Worm (Caenorhabditis elegans) whole organism, young adult: ENCODE data around the gene egl-10.

Source experiments
- B0035.1 ChIP-seq: sonication (generic microtip); optimal IDR thresholded peaks from 2 replicates; lab custom pipeline; 2016; ENCODE audit warnings: missing genetic modification characterization, mild to moderate bottlenecking, missing compliant biosample characterization, missing genotype, missing genetic modification reagents
- C06A6.2 ChIP-seq: fragments of 200-800 bp; sonication (Bioruptor generic); conservative IDR thresholded peaks from 2 replicates; pipeline ENCODE4 v1.3.6; 2022; ENCODE audit warnings: missing genetic modification characterization, missing compliant biosample characterization
- D2030.7 ChIP-seq: fragments of 200-800 bp; sonication (Bioruptor generic); IDR thresholded peaks from 2 replicates; pipeline ENCODE4 v1.3.6; 2022; ENCODE audit warnings: missing genetic modification reagents, missing genetic modification characterization, missing compliant biosample characterization
- F39B2.1 ChIP-seq: fragments of 200-800 bp; sonication (Bioruptor generic); IDR thresholded peaks from 2 replicates; pipeline ENCODE4 v1.3.6; 2022; ENCODE audit warnings: missing genetic modification reagents, missing genetic modification characterization, missing compliant biosample characterization
- F55B11.4 ChIP-seq: sonication (generic microtip); optimal IDR thresholded peaks from 2 replicates; lab custom pipeline; 2016; ENCODE audit warnings: missing compliant biosample characterization, missing genetic modification characterization, borderline replicate concordance; ENCODE audit not compliant: insufficient read depth
- F57C9.4 ChIP-seq: sonication (generic microtip); optimal IDR thresholded peaks from 2 replicates; lab custom pipeline; 2017; ENCODE audit warnings: mild to moderate bottlenecking, missing genetic modification characterization, missing compliant biosample characterization
- Y53F4B.3 ChIP-seq: fragments of 200-800 bp; sonication (Bioruptor generic); IDR thresholded peaks from 2 replicates; pipeline ENCODE4 v1.3.6; 2022; ENCODE audit warnings: missing genetic modification reagents, missing genetic modification characterization, missing compliant biosample characterization
- Y67H2A.10 ChIP-seq: fragments of 200-800 bp; sonication (Bioruptor generic); conservative IDR thresholded peaks from 2 replicates; pipeline ENCODE4 v1.3.6; 2022; ENCODE audit warnings: missing genetic modification reagents, missing genetic modification characterization, missing compliant biosample characterization
- Y95B8A.8 ChIP-seq: fragments of 200-800 bp; sonication (Bioruptor generic); IDR thresholded peaks from 2 replicates; pipeline ENCODE4 v1.3.6; 2022; ENCODE audit warnings: missing genetic modification reagents, missing genetic modification characterization, missing compliant biosample characterization
- ZK185.1 ChIP-seq: sonication (generic microtip); optimal IDR thresholded peaks from 2 replicates; lab custom pipeline; 2016; ENCODE audit warnings: mild to moderate bottlenecking, missing genetic modification characterization, missing compliant biosample characterization; ENCODE audit not compliant: poor library complexity, severe bottlenecking
- ama-1 ChIP-seq, 3 experiments: fragments of 150-350 bp in 1 of 3; sonication (generic microtip) in 2 of 3; optimal IDR thresholded peaks; 2 replicates each; lab custom pipeline; 2014 to 2018; ENCODE audit warnings: missing biosample characterization in 2 of 3, missing genetic modification characterization in 2 of 3, missing genetic modification reagents in 2 of 3
- atf-7 ChIP-seq: sonication (generic microtip); optimal IDR thresholded peaks from 2 replicates; lab custom pipeline; 2017; ENCODE audit warnings: mild to moderate bottlenecking, missing genetic modification characterization, missing compliant biosample characterization
- attf-5 ChIP-seq: fragments of 200-800 bp; sonication (Bioruptor generic); optimal IDR thresholded peaks from 2 replicates; lab custom pipeline; 2018; ENCODE audit warnings: mild to moderate bottlenecking, missing genetic modification characterization, missing compliant biosample characterization
- bed-2 ChIP-seq: fragments of 200-800 bp; sonication (Bioruptor generic); IDR thresholded peaks from 2 replicates; pipeline ENCODE4 v1.3.6; 2022; ENCODE audit warnings: missing genetic modification reagents, missing genetic modification characterization, missing compliant biosample characterization
- ccch-3 ChIP-seq: fragments of 200-800 bp; sonication (Bioruptor generic); optimal IDR thresholded peaks from 2 replicates; lab custom pipeline; 2018; ENCODE audit warnings: mild to moderate bottlenecking, missing genetic modification characterization, missing compliant biosample characterization
- cebp-1 ChIP-seq, 2 experiments: fragments of 200-800 bp in 1 of 2; sonication (Bioruptor generic) in 1 of 2; sonication (generic microtip) in 1 of 2; IDR thresholded peaks in 1 of 2; optimal IDR thresholded peaks in 1 of 2; 2 replicates each; pipeline versions ENCODE4 v1.3.6 to Lab custom; 2017 to 2022; ENCODE audit warnings: missing compliant biosample characterization in 2 of 2, missing genetic modification characterization in 2 of 2, mild to moderate bottlenecking in 1 of 2, missing genetic modification reagents in 1 of 2, moderate library complexity in 1 of 2
- ceh-100 ChIP-seq: fragments of 200-800 bp; sonication (Bioruptor generic); IDR thresholded peaks from 2 replicates; pipeline ENCODE4 v1.3.6; 2022; ENCODE audit warnings: missing genetic modification reagents, missing genetic modification characterization, missing compliant biosample characterization
- ceh-27 ChIP-seq: fragments of 200-800 bp; sonication (Bioruptor generic); optimal IDR thresholded peaks from 2 replicates; lab custom pipeline; 2018; ENCODE audit warnings: mild to moderate bottlenecking, missing genetic modification characterization, moderate library complexity, missing compliant biosample characterization
- ceh-40 ChIP-seq: fragments of 200-800 bp; sonication (Bioruptor generic); IDR thresholded peaks from 2 replicates; pipeline ENCODE4 v1.3.6; 2022; ENCODE audit warnings: missing genetic modification characterization, missing compliant biosample characterization
- chd-7 ChIP-seq: sonication (generic microtip); optimal IDR thresholded peaks from 2 replicates; lab custom pipeline; 2016; ENCODE audit warnings: mild to moderate bottlenecking, missing genetic modification characterization, moderate library complexity, missing compliant biosample characterization
- die-1 ChIP-seq: sonication (generic microtip); optimal IDR thresholded peaks from 2 replicates; lab custom pipeline; 2016; ENCODE audit warnings: missing genotype, mild to moderate bottlenecking, missing genetic modification characterization, missing compliant biosample characterization
- dpff-1 ChIP-seq: sonication (generic microtip); optimal IDR thresholded peaks from 2 replicates; lab custom pipeline; 2017; ENCODE audit warnings: mild to moderate bottlenecking, missing genetic modification characterization, missing compliant biosample characterization
- ekl-4 ChIP-seq: fragments of 200-800 bp; sonication (Bioruptor generic); IDR thresholded peaks from 2 replicates; pipeline ENCODE4 v1.3.6; 2022; ENCODE audit warnings: missing genetic modification reagents, missing genetic modification characterization, missing compliant biosample characterization
- ets-4 ChIP-seq: fragments of 200-800 bp; sonication (Bioruptor generic); optimal IDR thresholded peaks from 2 replicates; lab custom pipeline; 2018; ENCODE audit warnings: mild to moderate bottlenecking, missing genetic modification characterization, missing compliant biosample characterization
- fkh-3 ChIP-seq: sonication (generic microtip); optimal IDR thresholded peaks from 2 replicates; lab custom pipeline; 2016; ENCODE audit warnings: mild to moderate bottlenecking, missing genetic modification characterization, missing compliant biosample characterization
- hlh-12 ChIP-seq: sonication (generic microtip); optimal IDR thresholded peaks from 2 replicates; lab custom pipeline; 2016; ENCODE audit warnings: missing genetic modification characterization, missing compliant biosample characterization
- hlh-26 ChIP-seq: fragments of 200-800 bp; sonication (Bioruptor generic); conservative IDR thresholded peaks from 2 replicates; pipeline ENCODE4 v1.3.6; 2022; ENCODE audit warnings: missing genetic modification reagents, missing genetic modification characterization, missing compliant biosample characterization
- hmg-20 ChIP-seq: fragments of 200-800 bp; sonication (Bioruptor generic); IDR thresholded peaks from 2 replicates; pipeline ENCODE4 v1.3.6; 2022; ENCODE audit warnings: missing genetic modification reagents, missing genetic modification characterization, missing compliant biosample characterization
- hsf-1 ChIP-seq: fragments of 200-800 bp; sonication (Bioruptor generic); IDR thresholded peaks from 2 replicates; pipeline ENCODE4 v1.3.6; 2022; ENCODE audit warnings: missing genetic modification reagents, missing genetic modification characterization, missing compliant biosample characterization
- lin-54 ChIP-seq: fragments of 200-800 bp; sonication (Bioruptor generic); optimal IDR thresholded peaks from 2 replicates; lab custom pipeline; 2018; ENCODE audit warnings: mild to moderate bottlenecking, missing genetic modification characterization, missing compliant biosample characterization
- lsl-1 ChIP-seq: fragments of 200-800 bp; sonication (Bioruptor generic); optimal IDR thresholded peaks from 2 replicates; lab custom pipeline; 2018; ENCODE audit warnings: mild to moderate bottlenecking, missing genetic modification characterization, moderate library complexity, missing compliant biosample characterization
- madf-10 ChIP-seq: sonication (generic microtip); optimal IDR thresholded peaks from 2 replicates; lab custom pipeline; 2016; ENCODE audit warnings: mild to moderate bottlenecking, missing genetic modification characterization, missing compliant biosample characterization
- madf-6 ChIP-seq: fragments of 200-800 bp; sonication (Bioruptor generic); IDR thresholded peaks from 2 replicates; pipeline ENCODE4 v1.3.6; 2022; ENCODE audit warnings: missing genetic modification reagents, missing genetic modification characterization, missing compliant biosample characterization
- madf-8 ChIP-seq: fragments of 200-800 bp; sonication (Bioruptor generic); conservative IDR thresholded peaks from 2 replicates; pipeline ENCODE4 v1.3.6; 2022; ENCODE audit warnings: missing genetic modification reagents, missing genetic modification characterization, missing compliant biosample characterization
- mcd-1 ChIP-seq: fragments of 200-800 bp; sonication (Bioruptor generic); IDR thresholded peaks from 2 replicates; pipeline ENCODE4 v1.3.6; 2022; ENCODE audit warnings: missing genetic modification reagents, missing genetic modification characterization, missing compliant biosample characterization
- mxl-1 ChIP-seq: sonication (generic microtip); optimal IDR thresholded peaks from 2 replicates; lab custom pipeline; 2016; ENCODE audit warnings: missing genetic modification characterization, missing compliant biosample characterization
- nfya-1 ChIP-seq: sonication (generic microtip); optimal IDR thresholded peaks from 2 replicates; lab custom pipeline; 2017; ENCODE audit warnings: antibody characterized with exemption, missing compliant biosample characterization, missing genetic modification characterization, borderline replicate concordance; ENCODE audit not compliant: insufficient read depth
- nfyb-1 ChIP-seq: fragments of 200-800 bp; sonication (Bioruptor generic); IDR thresholded peaks from 2 replicates; pipeline ENCODE4 v1.3.6; 2022; ENCODE audit warnings: missing genetic modification reagents, missing genetic modification characterization, missing compliant biosample characterization
- nhr-27 ChIP-seq: fragments of 200-800 bp; sonication (Bioruptor generic); optimal IDR thresholded peaks from 2 replicates; lab custom pipeline; 2018; ENCODE audit warnings: mild to moderate bottlenecking, missing genetic modification characterization, moderate library complexity, missing compliant biosample characterization
- rcor-1 ChIP-seq: fragments of 200-800 bp; sonication (Bioruptor generic); IDR thresholded peaks from 2 replicates; pipeline ENCODE4 v1.3.6; 2022; ENCODE audit warnings: missing genetic modification reagents, missing genetic modification characterization, missing compliant biosample characterization
- repo-1 ChIP-seq: sonication (generic microtip); optimal IDR thresholded peaks from 2 replicates; lab custom pipeline; 2017; ENCODE audit warnings: mild to moderate bottlenecking, missing genetic modification characterization, missing compliant biosample characterization
- sea-2 ChIP-seq: fragments of 200-800 bp; sonication (Bioruptor generic); IDR thresholded peaks from 2 replicates; pipeline ENCODE4 v1.3.6; 2022; ENCODE audit warnings: missing genetic modification characterization, missing compliant biosample characterization
- snpc-3.4 ChIP-seq: sonication (generic microtip); optimal IDR thresholded peaks from 2 replicates; lab custom pipeline; 2017; ENCODE audit warnings: missing genetic modification characterization, mild to moderate bottlenecking, missing compliant biosample characterization, antibody characterized with exemption, moderate library complexity, missing genotype, missing genetic modification reagents
- tbp1 ChIP-seq: fragments of 200-800 bp; sonication (Bioruptor generic); optimal IDR thresholded peaks from 2 replicates; lab custom pipeline; 2018; ENCODE audit warnings: mild to moderate bottlenecking, missing genetic modification characterization, missing compliant biosample characterization
- tlf-1 ChIP-seq: fragments of 200-800 bp; sonication (Bioruptor generic); optimal IDR thresholded peaks from 2 replicates; lab custom pipeline; 2018; ENCODE audit warnings: mild to moderate bottlenecking, missing genetic modification characterization, missing compliant biosample characterization
- unc-130 ChIP-seq: sonication (generic microtip); optimal IDR thresholded peaks from 2 replicates; lab custom pipeline; 2016; ENCODE audit warnings: missing genetic modification reagents, missing genetic modification characterization, missing compliant biosample characterization
- xnd-1 ChIP-seq: sonication (generic microtip); optimal IDR thresholded peaks from 2 replicates; lab custom pipeline; 2016; ENCODE audit warnings: missing genotype, missing genetic modification reagents, missing genetic modification characterization, missing compliant biosample characterization
- ztf-25 ChIP-seq: fragments of 200-800 bp; sonication (Bioruptor generic); IDR thresholded peaks from 2 replicates; pipeline ENCODE4 v1.3.6; 2022; ENCODE audit warnings: missing genetic modification reagents, missing genetic modification characterization, missing compliant biosample characterization
- ztf-26 ChIP-seq: sonication (generic microtip); optimal IDR thresholded peaks from 2 replicates; lab custom pipeline; 2017; ENCODE audit warnings: missing genetic modification characterization, missing compliant biosample characterization

The egl-10 gene

DNA sequence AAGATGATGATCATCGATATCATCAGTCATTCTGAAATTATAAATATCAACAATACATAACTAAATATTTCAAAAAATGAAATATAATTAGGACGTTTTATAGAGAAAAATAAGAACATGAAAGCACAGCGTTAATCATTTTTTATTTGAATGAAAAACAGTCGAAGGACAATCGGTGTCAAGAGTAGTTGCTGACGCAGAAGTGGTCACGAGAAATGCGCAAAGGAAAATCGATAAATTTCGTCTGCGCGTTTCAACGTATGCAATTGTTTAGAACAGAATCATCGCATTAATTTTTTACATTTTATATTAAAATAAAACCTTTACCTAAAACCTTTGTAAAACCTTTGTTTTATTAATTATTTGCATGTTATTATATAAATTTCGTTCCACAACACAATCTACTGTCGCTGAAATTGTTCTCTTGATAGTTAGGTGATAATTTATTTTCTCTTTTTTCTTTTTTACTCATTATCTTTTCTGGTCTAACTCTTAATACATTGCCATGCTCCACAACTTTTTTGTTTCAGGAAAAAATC is 35.0 kb upstream of the egl-10 start, which contains the start of the genes W04D2.4 and rbm-25 (continued):
- TF ChIP-seq snpc-3.4 (tag; lab: Kevin White, UChicago) = no peak
- no peak for TF ChIP-seq ccch-3
- TF ChIP-seq tbp1 = peak; percentile 24
- no peak for TF ChIP-seq ceh-27 (GFP tag; lab: Kevin White, UChicago)
- no peak for TF ChIP-seq ceh-40 (GFP tag; lab: Robert Waterston, UW)
- TF ChIP-seq unc-130 = no peak
- TF ChIP-seq madf-10 (tag; lab: Kevin White, UChicago) = no peak
- no peak for TF ChIP-seq atf-7 (tag; lab: Kevin White, UChicago)
- no peak for TF ChIP-seq ztf-25 (GFP tag; lab: Robert Waterston, UW)
- TF ChIP-seq F57C9.4 (tag; lab: Kevin White, UChicago) = no peak
- TF ChIP-seq ceh-100 (GFP tag; lab: Robert Waterston, UW) = no peak
- no peak for TF ChIP-seq chd-7 (tag; lab: Kevin White, UChicago)
- no peak; the same call in 1 of the 2 replicates for TF ChIP-seq madf-6
- TF ChIP-seq D2030.7 (GFP tag; lab: Robert Waterston, UW) = no peak
- TF ChIP-seq repo-1 = no peak
- TF ChIP-seq dpff-1 = no peak
- TF ChIP-seq lsl-1 = peak; percentile 1
- TF ChIP-seq nfya-1 = no peak
- TF ChIP-seq Y67H2A.10 (GFP tag; lab: Robert Waterston, UW) = no peak
- TF ChIP-seq madf-8 (GFP tag; lab: Robert Waterston, UW) = no peak
- no peak for TF ChIP-seq Y53F4B.3
- no peak for TF ChIP-seq hsf-1 (GFP tag; lab: Robert Waterston, UW)
- TF ChIP-seq Y95B8A.8 (GFP tag; lab: Robert Waterston, UW) = no peak
- TF ChIP-seq fkh-3 (tag; lab: Kevin White, UChicago) = no peak
- TF ChIP-seq cebp-1 (GFP tag; IDR thresholded peaks at IDR 0.05; lab: Robert Waterston, UW) = no peak
- peak; percentile 67 for TF ChIP-seq cebp-1 (tag; optimal IDR thresholded peaks at IDR 0.05; lab: Kevin White, UChicago)
- TF ChIP-seq die-1 = no peak
- TF ChIP-seq xnd-1 (tag; lab: Kevin White, UChicago) = no peak
- no peak for TF ChIP-seq ets-4 (GFP tag; lab: Kevin White, UChicago)
- TF ChIP-seq nfyb-1 (GFP tag; lab: Robert Waterston, UW) = no peak
- peak; percentile 71 for TF ChIP-seq mcd-1 (GFP tag; lab: Robert Waterston, UW)
- TF ChIP-seq lin-54 = peak; percentile 38
- TF ChIP-seq hlh-26 (GFP tag; lab: Robert Waterston, UW) = no peak
- no peak for TF ChIP-seq B0035.1
- no peak for TF ChIP-seq nhr-27
- TF ChIP-seq ZK185.1 (tag; lab: Kevin White, UChicago) = peak; percentile 42
- TF ChIP-seq ekl-4 (GFP tag; lab: Robert Waterston, UW) = no peak
- TF ChIP-seq attf-5 (GFP tag; lab: Kevin White, UChicago) = peak; percentile 52
- no peak for TF ChIP-seq F39B2.1

DNA sequence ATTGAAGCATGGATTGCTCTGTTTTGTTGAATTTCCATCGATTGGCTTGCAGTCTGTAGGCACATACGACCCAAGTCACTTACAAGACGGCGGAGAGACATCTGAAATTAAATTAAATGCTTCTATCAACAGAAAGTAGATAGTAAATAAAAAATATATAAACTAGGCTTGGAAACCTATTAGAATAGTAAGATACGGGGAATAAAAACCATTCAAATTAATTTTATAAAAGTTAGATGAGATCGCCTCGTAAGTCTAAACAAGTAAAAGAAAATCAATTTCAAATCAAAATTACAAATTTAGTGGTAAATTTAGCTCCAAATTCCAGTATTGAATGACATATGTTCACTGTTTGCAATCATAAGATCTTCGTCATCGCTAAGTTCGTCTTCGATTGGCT is 31.7 kb upstream of the egl-10 start, which contains the start of gene mrps-11:
mrps-11 (minus strand) TSS at position 101 of the 400 bp plus-strand sequence.
- no peak for TF ChIP-seq Y53F4B.3
- TF ChIP-seq sea-2 = no peak
- TF ChIP-seq tlf-1 (GFP tag; lab: Kevin White, UChicago) = no peak
- TF ChIP-seq ekl-4 (GFP tag; lab: Robert Waterston, UW) = no peak
- no peak for TF ChIP-seq mxl-1 (tag; lab: Kevin White, UChicago)
- no peak for TF ChIP-seq C06A6.2 (GFP tag; lab: Robert Waterston, UW)
- TF ChIP-seq F55B11.4 (tag; lab: Kevin White, UChicago) = no peak
- TF ChIP-seq hmg-20 (GFP tag; lab: Robert Waterston, UW) = no peak
- TF ChIP-seq hsf-1 (GFP tag; lab: Robert Waterston, UW) = no peak
- TF ChIP-seq bed-2 (GFP tag; lab: Robert Waterston, UW) = no peak
- TF ChIP-seq rcor-1 = no peak
- no peak for TF ChIP-seq ama-1 (optimal IDR thresholded peaks at IDR 0.05; lab: Kevin White, UChicago)
- TF ChIP-seq ama-1 (GFP tag; optimal IDR thresholded peaks at IDR 0.05; lab: Kevin White, UChicago) = no peak
- TF ChIP-seq D2030.7 (GFP tag; lab: Robert Waterston, UW) = no peak
- no peak for TF ChIP-seq hlh-12
- TF ChIP-seq ztf-26 (tag; lab: Kevin White, UChicago) = no peak
- TF ChIP-seq, all 124 proteins: peak for 0
